Worm (Caenorhabditis elegans): ENCODE data around the gene C50D2.2.

DNA sequence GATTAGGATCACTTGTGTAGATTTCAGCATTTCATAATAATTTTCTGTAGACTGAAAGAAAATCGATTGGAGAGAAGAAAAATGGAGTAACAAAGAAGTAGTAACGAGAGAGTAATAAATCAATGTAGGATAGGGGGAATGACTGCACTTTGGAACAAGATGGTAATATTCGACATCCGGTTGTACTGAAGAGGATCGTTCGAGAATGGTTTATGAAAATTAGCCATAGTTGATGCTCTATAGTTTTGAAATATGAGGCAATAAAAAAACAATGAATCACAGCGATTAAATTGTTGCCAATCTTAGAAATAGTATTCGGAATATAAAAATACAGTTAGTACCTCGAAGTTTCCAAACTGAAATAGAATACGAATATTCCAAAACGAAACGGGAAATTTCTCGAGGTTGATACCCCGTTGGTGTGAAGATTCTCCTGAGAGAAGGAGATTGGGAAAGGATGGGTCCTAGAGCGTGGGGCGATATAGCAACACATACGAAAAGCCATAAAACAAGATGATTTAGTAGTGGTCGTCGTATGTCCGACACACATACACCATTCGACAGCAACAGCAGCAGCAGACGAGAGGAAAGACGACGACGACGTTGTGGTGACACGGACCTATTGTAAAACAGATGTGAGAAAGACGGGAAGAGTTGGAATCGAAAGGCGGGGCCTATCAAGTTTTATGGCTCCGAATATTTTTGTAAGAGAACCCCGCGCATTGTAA lies 24.7 kb downstream of the C50D2.2 start, which contains the start of gene cwn-1:
- TF ChIP-seq nhr-11 (tag; optimal IDR thresholded peaks at IDR 0.05) (no peak), lsy-2 (tag; optimal IDR thresholded peaks at IDR 0.05) (no peak), snpc-4 (tag; optimal IDR thresholded peaks at IDR 0.05) (no peak), ztf-11 (tag; optimal IDR thresholded peaks at IDR 0.05) (no peak), elt-3 (tag; optimal IDR thresholded peaks at IDR 0.05) (no peak), nhr-237 (tag; optimal IDR thresholded peaks at IDR 0.05) (no peak), unc-39 (tag; optimal IDR thresholded peaks at IDR 0.05) (no peak), C34F6.9 (tag; optimal IDR thresholded peaks at IDR 0.05) (no peak), fos-1 (tag; optimal IDR thresholded peaks at IDR 0.05) (no peak), unc-62 (GFP tag; optimal IDR thresholded peaks at IDR 0.05) (no peak), nhr-10 (tag; optimal IDR thresholded peaks at IDR 0.05) (no peak), lin-13 (GFP tag; optimal IDR thresholded peaks at IDR 0.05) (no peak), unc-55 (GFP tag; optimal IDR thresholded peaks at IDR 0.05) (no peak)

Measured in whole organism, L2 larva.